Worm (Caenorhabditis elegans): ENCODE measurements around the gene Y62H9A.14.

DNA sequence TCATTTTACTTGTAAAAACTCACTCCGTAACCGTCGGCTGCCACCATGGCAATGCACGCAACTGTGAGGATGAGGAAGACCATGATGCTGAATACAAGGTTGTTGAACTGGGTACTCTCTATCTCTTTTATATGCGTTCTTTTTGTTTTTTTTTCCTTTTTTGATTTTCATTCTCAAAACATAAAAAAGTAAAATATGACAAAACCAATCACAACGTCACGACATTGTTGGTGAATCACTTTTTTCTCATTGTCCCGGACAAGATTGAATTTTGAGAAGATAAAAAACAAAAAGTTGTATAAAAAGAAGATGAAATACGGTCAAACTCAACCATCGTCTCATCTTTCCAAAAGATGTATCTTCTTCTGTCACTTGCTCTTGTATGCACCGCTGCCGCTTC is 38.2 kb upstream of the Y62H9A.14 start, which contains the start of the genes Y62H9A.5 and ule-5:
- TF ChIP-seq unc-86 (tag; optimal IDR thresholded peaks at IDR 0.05) (no peak), tlp-1 (tag; optimal IDR thresholded peaks at IDR 0.05) (no peak), lin-14 (GFP tag; optimal IDR thresholded peaks at IDR 0.05) (no peak), nhr-77 (tag; optimal IDR thresholded peaks at IDR 0.05) (no peak)

Data from whole organism, L1 larva.